Fruit fly (Drosophila melanogaster) whole organism, embryonic: ENCODE measurements around the gene nAChRalpha7.

Experiments used
- Adf1 ChIP-seq: fragments of 200-800 bp; sonication (Bioruptor generic); IDR thresholded peaks from 2 replicates; pipeline ENCODE4 v1.3.6; 2022; ENCODE audit warnings: missing biosample characterization, missing genetic modification characterization
- Asciz ChIP-seq: fragments of 200-800 bp; sonication (Bioruptor generic); optimal IDR thresholded peaks from 2 replicates; lab custom pipeline; 2017; ENCODE audit warnings: missing biosample characterization, mild to moderate bottlenecking, missing genetic modification characterization, missing genetic modification reagents
- C15 ChIP-seq: fragments of 200-800 bp; sonication (Bioruptor generic); IDR thresholded peaks from 3 replicates; pipeline ENCODE4 v1.3.6; 2022; ENCODE audit warnings: missing biosample characterization, missing genetic modification characterization
- CG10959 ChIP-seq: fragments of 200-800 bp; sonication (Bioruptor generic); IDR thresholded peaks from 2 replicates; pipeline ENCODE4 v1.3.6; 2022; ENCODE audit warnings: missing biosample characterization, missing genetic modification characterization
- CG12659 ChIP-seq: fragments of 200-800 bp; sonication (Bioruptor generic); optimal IDR thresholded peaks from 3 replicates; lab custom pipeline; 2017; ENCODE audit warnings: mild to moderate bottlenecking, missing biosample characterization, missing genetic modification reagents, missing genetic modification characterization
- CG14050 ChIP-seq: fragments of 200-800 bp; sonication (Bioruptor generic); IDR thresholded peaks from 3 replicates; pipeline ENCODE4 v1.3.6; 2022; ENCODE audit warnings: missing biosample characterization, missing genetic modification characterization
- CG14710 ChIP-seq: fragments of 200-800 bp; sonication (Bioruptor generic); optimal IDR thresholded peaks from 3 replicates; lab custom pipeline; 2019; ENCODE audit warnings: missing biosample characterization, mild to moderate bottlenecking, missing genetic modification characterization, moderate library complexity
- CG16813 ChIP-seq: fragments of 200-800 bp; sonication (Bioruptor generic); IDR thresholded peaks from 3 replicates; pipeline ENCODE4 v1.3.6; 2022; ENCODE audit warnings: missing biosample characterization, missing genetic modification characterization; ENCODE audit not compliant: partially characterized antibody
- CG2712 ChIP-seq: fragments of 200-800 bp; optimal IDR thresholded peaks from 3 replicates; lab custom pipeline; 2019; ENCODE audit warnings: missing biosample characterization, mild to moderate bottlenecking, missing genetic modification characterization, moderate library complexity
- CG2889 ChIP-seq: fragments of 200-800 bp; sonication (Bioruptor generic); IDR thresholded peaks from 3 replicates; pipeline ENCODE4 v1.3.6; 2022; ENCODE audit warnings: missing biosample characterization, missing genetic modification characterization
- CG30403 ChIP-seq: fragments of 200-800 bp; sonication (Bioruptor generic); optimal IDR thresholded peaks from 3 replicates; lab custom pipeline; 2016; ENCODE audit warnings: missing biosample characterization, missing genetic modification characterization
- CG32772 ChIP-seq: fragments of 200-800 bp; sonication (Bioruptor generic); IDR thresholded peaks from 2 replicates; pipeline ENCODE4 v1.3.6; 2022; ENCODE audit warnings: missing biosample characterization, missing genetic modification characterization
- CG43689 ChIP-seq: fragments of 200-800 bp; sonication (Bioruptor generic); IDR thresholded peaks from 2 replicates; pipeline ENCODE4 v1.3.6; 2022; ENCODE audit warnings: missing biosample characterization, missing genetic modification characterization
- CG4707 ChIP-seq: fragments of 200-800 bp; sonication (Bioruptor generic); optimal IDR thresholded peaks from 2 replicates; lab custom pipeline; 2018; ENCODE audit warnings: missing biosample characterization, mild to moderate bottlenecking, missing genetic modification characterization, moderate library complexity
- CG5245 ChIP-seq: fragments of 200-800 bp; sonication (Bioruptor generic); optimal IDR thresholded peaks from 3 replicates; lab custom pipeline; 2016; ENCODE audit warnings: missing biosample characterization, missing genetic modification characterization
- CG6791 ChIP-seq: fragments of 200-800 bp; sonication (Bioruptor generic); IDR thresholded peaks from 3 replicates; pipeline ENCODE4 v1.3.6; 2022; ENCODE audit warnings: missing biosample characterization, missing genetic modification characterization; ENCODE audit not compliant: partially characterized antibody
- CG7556 ChIP-seq: fragments of 200-800 bp; sonication (Bioruptor generic); optimal IDR thresholded peaks from 2 replicates; lab custom pipeline; 2017; ENCODE audit warnings: missing biosample characterization, mild to moderate bottlenecking, missing genetic modification characterization
- CG7928 ChIP-seq: fragments of 200-800 bp; sonication (Bioruptor generic); optimal IDR thresholded peaks from 2 replicates; lab custom pipeline; 2017; ENCODE audit warnings: missing biosample characterization, mild to moderate bottlenecking, missing genetic modification characterization
- D19B ChIP-seq: fragments of 200-800 bp; sonication (Bioruptor generic); optimal IDR thresholded peaks from 2 replicates; lab custom pipeline; 2017; ENCODE audit warnings: missing biosample characterization, mild to moderate bottlenecking, missing genetic modification characterization
- Dll ChIP-seq: fragments of 200-800 bp; sonication (Bioruptor generic); IDR thresholded peaks from 4 replicates; pipeline ENCODE4 v1.3.6; 2022; ENCODE audit warnings: missing biosample characterization, missing genetic modification characterization; ENCODE audit not compliant: partially characterized antibody
- Dref ChIP-seq: fragments of 200-800 bp; sonication (Bioruptor generic); IDR thresholded peaks from 2 replicates; pipeline ENCODE4 v1.3.6; 2022; ENCODE audit warnings: missing biosample characterization, missing genetic modification characterization
- E2f1 ChIP-seq: fragments of 200-800 bp; sonication (Bioruptor generic); IDR thresholded peaks from 2 replicates; pipeline ENCODE4 v1.3.6; 2022; ENCODE audit warnings: missing biosample characterization, missing genetic modification characterization
- Ets97D ChIP-seq: fragments of 200-800 bp; sonication (Bioruptor generic); optimal IDR thresholded peaks from 3 replicates; lab custom pipeline; 2016; ENCODE audit warnings: missing biosample characterization, missing genetic modification characterization
- Fer3 ChIP-seq: fragments of 200-800 bp; sonication (Bioruptor generic); optimal IDR thresholded peaks from 2 replicates; lab custom pipeline; 2018; ENCODE audit warnings: missing biosample characterization, mild to moderate bottlenecking, missing genetic modification characterization, moderate library complexity
- H15 ChIP-seq: fragments of 200-800 bp; sonication (Bioruptor generic); IDR thresholded peaks from 3 replicates; pipeline ENCODE4 v1.3.6; 2022; ENCODE audit warnings: missing biosample characterization, missing genetic modification characterization
- Hmx ChIP-seq: fragments of 200-800 bp; sonication (Bioruptor generic); optimal IDR thresholded peaks from 2 replicates; lab custom pipeline; 2016; ENCODE audit warnings: missing biosample characterization, missing genetic modification characterization
- Myb ChIP-seq: fragments of 200-800 bp; sonication (Bioruptor generic); optimal IDR thresholded peaks from 2 replicates; lab custom pipeline; 2016; ENCODE audit warnings: missing biosample characterization, missing genetic modification characterization
- Oli ChIP-seq: fragments of 200-800 bp; sonication (Bioruptor generic); optimal IDR thresholded peaks from 2 replicates; lab custom pipeline; 2018; ENCODE audit warnings: missing biosample characterization, mild to moderate bottlenecking, missing genetic modification characterization, moderate library complexity
- Sox100B ChIP-seq: fragments of 200-800 bp; sonication (Bioruptor generic); optimal IDR thresholded peaks from 3 replicates; lab custom pipeline; 2018; ENCODE audit warnings: missing biosample characterization, mild to moderate bottlenecking, missing genetic modification characterization
- Ssrp ChIP-seq: fragments of 200-800 bp; sonication (Bioruptor generic); optimal IDR thresholded peaks from 2 replicates; lab custom pipeline; 2018; ENCODE audit warnings: missing biosample characterization, mild to moderate bottlenecking, missing genetic modification characterization, moderate library complexity
- TFAM ChIP-seq: fragments of 200-800 bp; sonication (Bioruptor generic); optimal IDR thresholded peaks from 2 replicates; lab custom pipeline; 2017; ENCODE audit warnings: missing biosample characterization, missing genetic modification characterization, inconsistent platforms
- Xrp1 ChIP-seq: fragments of 200-800 bp; sonication (Bioruptor generic); IDR thresholded peaks from 2 replicates; pipeline ENCODE4 v1.3.6; 2022; ENCODE audit warnings: missing biosample characterization, missing genetic modification characterization
- chn ChIP-seq: fragments of 200-800 bp; sonication (Bioruptor generic); optimal IDR thresholded peaks from 2 replicates; lab custom pipeline; 2016; ENCODE audit warnings: missing biosample characterization, missing genetic modification characterization
- dati ChIP-seq: fragments of 200-800 bp; sonication (Bioruptor generic); IDR thresholded peaks from 2 replicates; pipeline ENCODE4 v1.3.6; 2022; ENCODE audit warnings: missing biosample characterization, missing genetic modification characterization
- disco-r ChIP-seq: fragments of 200-800 bp; sonication (Bioruptor generic); optimal IDR thresholded peaks from 2 replicates; lab custom pipeline; 2016; ENCODE audit warnings: missing biosample characterization, missing genetic modification characterization
- dmrt11E ChIP-seq: fragments of 200-800 bp; sonication (Bioruptor generic); optimal IDR thresholded peaks from 3 replicates; lab custom pipeline; 2018; ENCODE audit warnings: missing biosample characterization, mild to moderate bottlenecking, missing genetic modification characterization, moderate library complexity
- fd96Cb ChIP-seq: fragments of 200-800 bp; sonication (Bioruptor generic); optimal IDR thresholded peaks from 2 replicates; lab custom pipeline; 2018; ENCODE audit warnings: missing biosample characterization, mild to moderate bottlenecking, missing genetic modification characterization, moderate library complexity
- gem ChIP-seq: fragments of 200-800 bp; sonication (Bioruptor generic); optimal IDR thresholded peaks from 2 replicates; lab custom pipeline; 2019; ENCODE audit warnings: missing biosample characterization, mild to moderate bottlenecking, missing genetic modification characterization, moderate library complexity
- hb ChIP-seq: fragments of 200-800 bp; sonication (Bioruptor generic); IDR thresholded peaks from 3 replicates; pipeline ENCODE4 v1.3.6; 2022; ENCODE audit warnings: missing biosample characterization, missing genetic modification characterization; ENCODE audit not compliant: partially characterized antibody
- her ChIP-seq: fragments of 200-800 bp; sonication (Bioruptor generic); optimal IDR thresholded peaks from 2 replicates; lab custom pipeline; 2016; ENCODE audit warnings: missing biosample characterization, missing genetic modification characterization
- jumu ChIP-seq: fragments of 200-800 bp; sonication (Bioruptor generic); optimal IDR thresholded peaks from 3 replicates; lab custom pipeline; 2016; ENCODE audit warnings: missing biosample characterization, missing genetic modification characterization
- lmd ChIP-seq: fragments of 200-800 bp; sonication (Bioruptor generic); IDR thresholded peaks from 2 replicates; pipeline ENCODE4 v1.3.6; 2022; ENCODE audit warnings: missing biosample characterization, missing genetic modification characterization
- nmo ChIP-seq: fragments of 200-800 bp; sonication (Bioruptor generic); optimal IDR thresholded peaks from 2 replicates; lab custom pipeline; 2018; ENCODE audit warnings: missing biosample characterization, mild to moderate bottlenecking, missing genetic modification characterization, moderate library complexity
- nom ChIP-seq: fragments of 200-800 bp; sonication (Bioruptor generic); optimal IDR thresholded peaks from 2 replicates; lab custom pipeline; 2017; ENCODE audit warnings: missing biosample characterization, missing genetic modification characterization, mild to moderate bottlenecking, moderate library complexity, missing genetic modification reagents
- otp ChIP-seq: fragments of 200-800 bp; sonication (Bioruptor generic); IDR thresholded peaks from 3 replicates; pipeline ENCODE4, ENCODE4 v1.3.6; 2022; ENCODE audit warnings: missing biosample characterization, missing genetic modification characterization
- slp2 ChIP-seq: fragments of 200-800 bp; sonication (Bioruptor generic); optimal IDR thresholded peaks from 2 replicates; lab custom pipeline; 2016; ENCODE audit warnings: missing biosample characterization, missing genetic modification characterization
- sqz ChIP-seq: fragments of 200-800 bp; sonication (Bioruptor generic); optimal IDR thresholded peaks from 3 replicates; lab custom pipeline; 2018; ENCODE audit warnings: missing biosample characterization, mild to moderate bottlenecking, missing genetic modification characterization
- tna ChIP-seq: fragments of 200-800 bp; sonication (Bioruptor generic); IDR thresholded peaks from 2 replicates; pipeline ENCODE4 v1.3.6; 2022; ENCODE audit warnings: missing biosample characterization, missing genetic modification characterization; ENCODE audit not compliant: partially characterized antibody
- unpg ChIP-seq: fragments of 200-800 bp; sonication (Bioruptor generic); optimal IDR thresholded peaks from 3 replicates; lab custom pipeline; 2018; ENCODE audit warnings: missing biosample characterization, mild to moderate bottlenecking, missing genetic modification characterization, moderate library complexity

nAChRalpha7 gene

DNA sequence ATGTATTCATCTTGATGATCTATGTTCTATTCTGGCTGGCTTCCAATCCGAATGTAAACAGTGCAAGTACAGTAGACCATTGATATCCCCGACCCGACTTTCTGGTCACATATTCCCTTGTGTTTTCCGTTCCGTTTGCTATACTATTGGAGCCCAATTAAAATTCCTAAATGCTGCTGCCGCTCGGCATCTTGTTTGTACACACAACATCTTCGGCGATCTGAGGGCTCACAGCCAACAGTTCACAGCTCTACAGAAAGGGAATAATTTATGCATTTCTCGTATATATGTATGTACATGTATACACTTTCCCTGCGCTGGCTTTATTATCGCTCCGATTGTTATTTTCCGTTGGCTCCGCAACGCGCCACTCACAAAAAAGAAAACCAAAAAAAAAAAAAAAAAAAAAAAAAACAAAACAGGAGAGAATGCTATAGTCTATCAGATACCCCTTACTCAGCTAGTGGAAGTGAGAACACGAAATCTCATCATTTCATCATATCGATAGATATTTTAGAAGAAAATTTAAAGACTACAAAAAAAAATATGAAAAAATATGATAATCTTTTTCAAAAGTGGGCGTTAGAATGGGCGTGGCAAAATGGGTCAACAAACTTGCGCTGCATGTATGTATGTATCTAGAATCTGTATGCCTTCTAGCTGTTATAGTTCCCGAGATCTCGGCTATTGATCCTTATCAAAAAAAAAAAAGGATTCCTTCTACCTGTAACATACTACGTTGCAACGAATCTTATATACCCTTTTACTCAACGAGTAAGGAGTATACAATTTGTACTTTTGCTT lies 23.1 kb upstream of the nAChRalpha7 start (continued):
- TF ChIP-seq fd96Cb (tag; lab: Kevin White, UChicago) (peak; percentile 47), dati (GFP tag; lab: Robert Waterston, UW) (no peak), disco-r (GFP tag; lab: Kevin White, UChicago) (no peak), D19B (peak; percentile 52), Dref (no peak), Dll (no peak), sqz (GFP tag; lab: Kevin White, UChicago) (peak; percentile 51), lmd (peak; percentile 34; the same call in 1 of the 2 replicates), Hmx (GFP tag; lab: Kevin White, UChicago) (no peak), otp (no peak), Adf1 (GFP tag; lab: Robert Waterston, UW) (no peak), Asciz (GFP tag; lab: Kevin White, UChicago) (peak; percentile 3), Xrp1 (peak; percentile 66), nom (peak; percentile 19), CG5245 (no peak), unpg (GFP tag; lab: Kevin White, UChicago) (no peak), Ets97D (GFP tag; lab: Kevin White, UChicago) (no peak), Ssrp (tag; lab: Kevin White, UChicago) (peak; percentile 57), CG7556 (peak; percentile 36), CG10959 (no peak), CG2889 (no peak), E2f1 (GFP tag; lab: Robert Waterston, UW) (peak; percentile 13; the same call in 1 of the 2 replicates), CG32772 (GFP tag; lab: Robert Waterston, UW) (peak; percentile 72; the same call in 1 of the 2 replicates), Oli (peak; percentile 51), gem (tag; lab: Kevin White, UChicago) (peak; percentile 58), C15 (no peak), Sox100B (peak; percentile 61), Fer3 (tag; lab: Kevin White, UChicago) (no peak), her (GFP tag; lab: Kevin White, UChicago) (no peak), chn (GFP tag; lab: Kevin White, UChicago) (peak; percentile 22), H15 (GFP tag; lab: Robert Waterston, UW) (no peak), nmo (GFP tag; lab: Kevin White, UChicago) (peak; percentile 64), CG43689 (GFP tag; lab: Robert Waterston, UW) (no peak), CG30403 (GFP tag; lab: Kevin White, UChicago) (peak; percentile 32), CG2712 (peak; percentile 65), CG16813 (GFP tag; lab: Robert Waterston, UW) (peak; percentile 62), tna (GFP tag; lab: Robert Waterston, UW) (no peak), hb (GFP tag; lab: Robert Waterston, UW) (0 out of 3 replicates have a peak, but pooled peaks have one; percentile 43), CG6791 (GFP tag; lab: Robert Waterston, UW) (peak; percentile 59; the same call in 2 of the 3 replicates), CG4707 (GFP tag; lab: Kevin White, UChicago) (no peak), slp2 (GFP tag; lab: Kevin White, UChicago) (peak; percentile 42), Myb (no peak), CG14710 (tag; lab: Kevin White, UChicago) (peak; percentile 29), CG7928 (GFP tag; lab: Kevin White, UChicago) (no peak), CG12659 (GFP tag; lab: Kevin White, UChicago) (peak; percentile 4), dmrt11E (tag; lab: Kevin White, UChicago) (peak; percentile 72), TFAM (no peak), jumu (GFP tag; lab: Kevin White, UChicago) (no peak), CG14050 (no peak)
